Worm (Caenorhabditis elegans): Measurements from ENCODE around the gene C01G10.9.

DNA sequence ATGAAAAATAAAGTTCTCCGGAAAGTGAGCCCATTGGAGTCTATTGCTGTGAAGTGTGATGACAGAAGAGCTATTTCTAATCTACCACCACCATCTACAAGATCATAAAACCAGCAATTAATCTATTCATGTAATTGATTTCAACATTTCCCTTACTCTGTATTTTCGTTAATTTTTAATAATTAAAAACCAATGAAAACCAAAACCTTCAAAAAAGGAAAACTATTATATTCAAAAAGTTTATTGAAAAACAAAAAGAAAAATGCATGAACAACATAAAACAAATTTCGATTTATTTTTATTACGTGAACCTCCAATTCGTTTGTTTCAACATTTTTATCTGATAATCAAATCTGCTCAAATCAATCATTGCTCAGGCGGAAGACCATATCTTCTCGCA lies 17.1 kb downstream of the C01G10.9 start, which contains the start of gene C01G10.1:
- TF ChIP-seq ztf-23 (GFP tag; IDR thresholded peaks at IDR 0.05) (no peak), flt-1 (GFP tag; IDR thresholded peaks at IDR 0.05) (no peak), ref-1 (GFP tag; conservative IDR thresholded peaks at IDR 0.05) (no peak), klf-2 (GFP tag; conservative IDR thresholded peaks at IDR 0.05) (no peak), ztf-29 (GFP tag; IDR thresholded peaks at IDR 0.05) (no peak)

Data from whole organism, midembryonic.